Worm (Caenorhabditis elegans) whole organism, L2 larva: ENCODE data around the gene F38B7.2.
A peak's percentile ranks its signal among the peaks of the same experiment; 100 is the strongest.

Source experiments
- C34F6.9 ChIP-seq: fragments of 150-350 bp; optimal IDR thresholded peaks from 2 replicates; lab custom pipeline; 2014; ENCODE audit warnings: missing biosample characterization, missing genetic modification characterization
- F13H6.1 ChIP-seq: sonication (generic microtip); optimal IDR thresholded peaks from 2 replicates; lab custom pipeline; 2016; ENCODE audit warnings: missing genetic modification characterization, missing compliant biosample characterization
- R02D3.7 ChIP-seq: fragments of 150-350 bp; optimal IDR thresholded peaks from 2 replicates; lab custom pipeline; 2014; ENCODE audit warnings: missing biosample characterization, missing genetic modification characterization
- Y55F3AM.14 ChIP-seq: fragments of 200-800 bp; sonication (Bioruptor generic); optimal IDR thresholded peaks from 2 replicates; lab custom pipeline; 2018; ENCODE audit warnings: mild to moderate bottlenecking, missing genetic modification characterization, missing compliant biosample characterization
- ZK546.5 ChIP-seq: sonication (generic microtip); optimal IDR thresholded peaks from 2 replicates; lab custom pipeline; 2017; ENCODE audit warnings: missing biosample characterization, missing genetic modification characterization
- alr-1 ChIP-seq: fragments of 150-350 bp; optimal IDR thresholded peaks from 2 replicates; lab custom pipeline; 2014; ENCODE audit warnings: missing biosample characterization, missing genetic modification characterization
- aly-2 ChIP-seq: fragments of 150-350 bp; optimal IDR thresholded peaks from 2 replicates; lab custom pipeline; 2014; ENCODE audit warnings: missing biosample characterization, missing genetic modification characterization
- ama-1 ChIP-seq: fragments of 150-350 bp; optimal IDR thresholded peaks from 2 replicates; lab custom pipeline; 2018; ENCODE audit warnings: inconsistent platforms
- ceh-16 ChIP-seq: fragments of 150-350 bp; optimal IDR thresholded peaks from 2 replicates; lab custom pipeline; 2014; ENCODE audit warnings: missing biosample characterization, missing genetic modification characterization
- ceh-82 ChIP-seq: fragments of 150-350 bp; optimal IDR thresholded peaks from 2 replicates; lab custom pipeline; 2014; ENCODE audit warnings: missing biosample characterization, missing genetic modification characterization
- crh-2 ChIP-seq: sonication (generic microtip); optimal IDR thresholded peaks from 2 replicates; lab custom pipeline; 2017; ENCODE audit warnings: missing biosample characterization, missing genetic modification characterization
- dmd-4 ChIP-seq: sonication (generic microtip); optimal IDR thresholded peaks from 2 replicates; lab custom pipeline; 2017; ENCODE audit warnings: missing biosample characterization, missing genetic modification characterization
- elt-1 ChIP-seq: fragments of 150-350 bp; optimal IDR thresholded peaks from 2 replicates; lab custom pipeline; 2014; ENCODE audit warnings: missing biosample characterization, missing genetic modification characterization
- fos-1 ChIP-seq: fragments of 150-350 bp; optimal IDR thresholded peaks from 2 replicates; lab custom pipeline; 2014; ENCODE audit warnings: missing biosample characterization, missing genetic modification characterization
- gmeb-1 ChIP-seq: fragments of 150-350 bp; optimal IDR thresholded peaks from 2 replicates; lab custom pipeline; 2014; ENCODE audit warnings: missing biosample characterization, missing genetic modification characterization
- lin-11 ChIP-seq: fragments of 150-350 bp; sonication (generic microtip); optimal IDR thresholded peaks from 2 replicates; lab custom pipeline; 2014; ENCODE audit warnings: missing biosample characterization, missing genetic modification characterization, inconsistent platforms, mixed read lengths
- lin-13 ChIP-seq: fragments of 150-350 bp; optimal IDR thresholded peaks from 2 replicates; lab custom pipeline; 2014; ENCODE audit warnings: missing biosample characterization, missing genetic modification reagents, missing genetic modification characterization
- lin-39 ChIP-seq: fragments of 150-350 bp; optimal IDR thresholded peaks from 2 replicates; lab custom pipeline; 2014; ENCODE audit warnings: missing biosample characterization, missing genetic modification reagents, missing genetic modification characterization
- lsy-2 ChIP-seq, 2 experiments: fragments of 150-350 bp in 1 of 2; sonication (generic microtip) in 1 of 2; optimal IDR thresholded peaks; 2 replicates each; lab custom pipeline; 2014 to 2017; ENCODE audit warnings: missing biosample characterization in 2 of 2, missing genetic modification characterization in 2 of 2
- mab-5 ChIP-seq: fragments of 150-350 bp; optimal IDR thresholded peaks from 2 replicates; lab custom pipeline; 2014; ENCODE audit warnings: missing biosample characterization, missing genetic modification characterization
- mbf-1 ChIP-seq: sonication (generic microtip); optimal IDR thresholded peaks from 2 replicates; lab custom pipeline; 2017; ENCODE audit warnings: missing biosample characterization, missing genetic modification characterization
- nhr-10 ChIP-seq: sonication (generic microtip); optimal IDR thresholded peaks from 2 replicates; lab custom pipeline; 2017; ENCODE audit warnings: missing biosample characterization, missing genetic modification characterization
- nhr-12 ChIP-seq: fragments of 150-350 bp; optimal IDR thresholded peaks from 2 replicates; lab custom pipeline; 2014; ENCODE audit warnings: missing biosample characterization, missing genetic modification characterization
- nhr-129 ChIP-seq: fragments of 150-350 bp; optimal IDR thresholded peaks from 2 replicates; lab custom pipeline; 2014; ENCODE audit warnings: missing biosample characterization, missing genetic modification characterization
- nhr-21 ChIP-seq: fragments of 150-350 bp; optimal IDR thresholded peaks from 2 replicates; lab custom pipeline; 2014; ENCODE audit warnings: missing biosample characterization, missing genetic modification characterization
- nhr-237 ChIP-seq: fragments of 150-350 bp; optimal IDR thresholded peaks from 2 replicates; lab custom pipeline; 2014; ENCODE audit warnings: missing biosample characterization, missing genetic modification characterization
- nhr-25 ChIP-seq: fragments of 150-350 bp; sonication (generic microtip); optimal IDR thresholded peaks from 3 replicates; lab custom pipeline; 2014; ENCODE audit warnings: missing biosample characterization, missing genetic modification characterization
- nhr-6 ChIP-seq: fragments of 150-350 bp; optimal IDR thresholded peaks from 2 replicates; lab custom pipeline; 2014; ENCODE audit warnings: missing biosample characterization, missing genetic modification characterization
- sem-4 ChIP-seq: fragments of 150-350 bp; optimal IDR thresholded peaks from 2 replicates; lab custom pipeline; 2014; ENCODE audit warnings: missing biosample characterization, missing genetic modification reagents, missing genetic modification characterization
- skn-1 ChIP-seq: sonication (generic microtip); optimal IDR thresholded peaks from 2 replicates; lab custom pipeline; 2017; ENCODE audit warnings: missing biosample characterization, missing genetic modification characterization
- sma-3 ChIP-seq: sonication (generic microtip); optimal IDR thresholded peaks from 2 replicates; lab custom pipeline; 2016; ENCODE audit warnings: missing genetic modification reagents, missing genetic modification characterization, missing compliant biosample characterization
- sma-9 ChIP-seq, 2 experiments: fragments of 150-350 bp in 1 of 2; sonication (generic microtip) in 1 of 2; optimal IDR thresholded peaks; 2 replicates each; lab custom pipeline; 2014 to 2016; ENCODE audit warnings: missing genetic modification characterization in 2 of 2, mild to moderate bottlenecking in 1 of 2, missing biosample characterization in 1 of 2, missing compliant biosample characterization in 1 of 2, missing genetic modification reagents in 1 of 2, moderate library complexity in 1 of 2
- snpc-4 ChIP-seq: fragments of 150-350 bp; optimal IDR thresholded peaks from 2 replicates; lab custom pipeline; 2014; ENCODE audit warnings: missing biosample characterization, missing genetic modification characterization
- unc-39 ChIP-seq: fragments of 150-350 bp; optimal IDR thresholded peaks from 2 replicates; lab custom pipeline; 2014; ENCODE audit warnings: missing biosample characterization, missing genetic modification characterization
- unc-55 ChIP-seq: fragments of 150-350 bp; sonication (generic microtip); optimal IDR thresholded peaks from 3 replicates; lab custom pipeline; 2014; ENCODE audit warnings: missing biosample characterization, missing genetic modification reagents, missing genetic modification characterization
- unc-62 ChIP-seq: fragments of 150-350 bp; optimal IDR thresholded peaks from 2 replicates; lab custom pipeline; 2014; ENCODE audit warnings: missing biosample characterization, missing genetic modification reagents, missing genetic modification characterization
- ztf-1 ChIP-seq: fragments of 200-800 bp; sonication (Bioruptor generic); conservative IDR thresholded peaks from 2 replicates; pipeline ENCODE4 v1.3.6; 2022; ENCODE audit warnings: missing genetic modification characterization, missing compliant biosample characterization
- ztf-11 ChIP-seq: sonication (generic microtip); optimal IDR thresholded peaks from 2 replicates; lab custom pipeline; 2017; ENCODE audit warnings: missing biosample characterization, missing genetic modification characterization
- ztf-4 ChIP-seq: fragments of 150-350 bp; optimal IDR thresholded peaks from 2 replicates; lab custom pipeline; 2014; ENCODE audit warnings: missing biosample characterization, missing genetic modification characterization

F38B7.2 gene

ce11 chrV:11548914-11549406 is 5.2 kb downstream of the F38B7.2 start, which contains the start of the genes F38B7.17 and F38B7.3 (continued):
- no peak for TF ChIP-seq gmeb-1 (tag; lab: Kevin White, UChicago)
- no peak for TF ChIP-seq alr-1 (tag; lab: Kevin White, UChicago)
- TF ChIP-seq sem-4 = no peak
- no peak for TF ChIP-seq unc-39 (tag; lab: Kevin White, UChicago)
- peak; percentile 69 for TF ChIP-seq crh-2 (tag; lab: Kevin White, UChicago)
- peak; percentile 79 for TF ChIP-seq ama-1 (lab: Kevin White, UChicago)
- TF ChIP-seq sma-3 (GFP tag; lab: Kevin White, UChicago) = no peak
- TF ChIP-seq ceh-16 = no peak
- TF ChIP-seq lsy-2 (tag; optimal IDR thresholded peaks at IDR 0.05; lab: Kevin White, UChicago) = peak in 1 of 2 experiments; percentile 70
- no peak for TF ChIP-seq skn-1 (tag; lab: Kevin White, UChicago)
- no peak for TF ChIP-seq aly-2 (tag; lab: Kevin White, UChicago)
- no peak for TF ChIP-seq ZK546.5
- no peak for TF ChIP-seq mab-5 (tag; lab: Kevin White, UChicago)
- no peak for TF ChIP-seq R02D3.7 (tag; lab: Kevin White, UChicago)
- no peak for TF ChIP-seq elt-1 (tag; lab: Kevin White, UChicago)
- TF ChIP-seq nhr-237 (tag; lab: Kevin White, UChicago) = no peak
- no peak for TF ChIP-seq dmd-4
- TF ChIP-seq unc-55 (GFP tag; lab: Kevin White, UChicago) = peak; percentile 44
- TF ChIP-seq mbf-1 (tag; lab: Kevin White, UChicago) = no peak
- TF ChIP-seq nhr-6 = peak; percentile 50
- no peak for TF ChIP-seq unc-62 (GFP tag; lab: Kevin White, UChicago)
- no peak for TF ChIP-seq lin-11 (tag; lab: Kevin White, UChicago)
- no peak for TF ChIP-seq snpc-4
- peak; percentile 64 for TF ChIP-seq F13H6.1 (tag; lab: Kevin White, UChicago)
- TF ChIP-seq ceh-82 (tag; lab: Kevin White, UChicago) = no peak
- no peak for TF ChIP-seq Y55F3AM.14 (GFP tag; lab: Kevin White, UChicago)
- TF ChIP-seq, all 48 proteins: peak for 16

ce11 chrV:11552379-11552778 is 8.6 kb downstream of the F38B7.2 start, which contains the start of gene srx-85:
Gene srx-85, plus strand, starts transcription at chrV:11552679.
- no peak for TF ChIP-seq ZK546.5
- TF ChIP-seq snpc-4 = no peak
- TF ChIP-seq ama-1 (lab: Kevin White, UChicago) = no peak
- no peak for TF ChIP-seq sma-9 (GFP tag; optimal IDR thresholded peaks at IDR 0.05; lab: Kevin White, UChicago)
- TF ChIP-seq sma-9 (tag; optimal IDR thresholded peaks at IDR 0.05; lab: Kevin White, UChicago) = no peak

ce11 chrV:11554260-11554659 is 10.5 kb downstream of the F38B7.2 start, which contains the start of gene duo-1:
Gene duo-1, plus strand, starts transcription at chrV:11554630.
- TF ChIP-seq nhr-10 (tag; lab: Kevin White, UChicago) = no peak

ce11 chrV:11562643-11563042 is 18.9 kb downstream of the F38B7.2 start, which contains the start of gene srx-86:
Gene srx-86, plus strand, starts transcription at chrV:11562943.
- TF ChIP-seq aly-2 (tag; lab: Kevin White, UChicago) = no peak
- TF ChIP-seq R02D3.7 (tag; lab: Kevin White, UChicago) = no peak
- no peak for TF ChIP-seq sem-4
- no peak for TF ChIP-seq ama-1 (lab: Kevin White, UChicago)
- no peak for TF ChIP-seq unc-62 (GFP tag; lab: Kevin White, UChicago)
- no peak for TF ChIP-seq C34F6.9 (tag; lab: Kevin White, UChicago)
- no peak for TF ChIP-seq nhr-10 (tag; lab: Kevin White, UChicago)
- TF ChIP-seq nhr-21 (tag; lab: Kevin White, UChicago) = no peak
- TF ChIP-seq crh-2 (tag; lab: Kevin White, UChicago) = no peak
- no peak for TF ChIP-seq nhr-12 (tag; lab: Kevin White, UChicago)
- TF ChIP-seq mab-5 (tag; lab: Kevin White, UChicago) = no peak
- no peak for TF ChIP-seq lin-11 (tag; lab: Kevin White, UChicago)
- TF ChIP-seq ztf-4 (tag; lab: Kevin White, UChicago) = no peak
- no peak for TF ChIP-seq lin-39 (tag; lab: Kevin White, UChicago)
- TF ChIP-seq ztf-11 = no peak
- TF ChIP-seq skn-1 (tag; lab: Kevin White, UChicago) = no peak
- no peak for TF ChIP-seq gmeb-1 (tag; lab: Kevin White, UChicago)

- TF ChIP-seq lin-13 (GFP tag; lab: Kevin White, UChicago) = no peak
- TF ChIP-seq ztf-1 = no peak
- TF ChIP-seq Y55F3AM.14 (GFP tag; lab: Kevin White, UChicago) = no peak
- no peak for TF ChIP-seq mbf-1 (tag; lab: Kevin White, UChicago)
- TF ChIP-seq lin-11 (tag; lab: Kevin White, UChicago) = no peak
- TF ChIP-seq sma-9 (GFP tag; optimal IDR thresholded peaks at IDR 0.05; lab: Kevin White, UChicago) = no peak
- TF ChIP-seq sma-9 (tag; optimal IDR thresholded peaks at IDR 0.05; lab: Kevin White, UChicago) = no peak
- TF ChIP-seq ceh-16 = no peak
- TF ChIP-seq nhr-25 (tag; lab: Kevin White, UChicago) = no peak
- TF ChIP-seq nhr-129 (tag; lab: Kevin White, UChicago) = no peak
- no peak for TF ChIP-seq dmd-4
- no peak for TF ChIP-seq ceh-82 (tag; lab: Kevin White, UChicago)
- no peak for TF ChIP-seq gmeb-1 (tag; lab: Kevin White, UChicago)
- no peak for TF ChIP-seq fos-1 (tag; lab: Kevin White, UChicago)
These were observed 20.8 kb downstream of the F38B7.2 start, which contains the start of gene srx-87 for ce11 chrV:11564573-11564972. Gene srx-87, plus strand, starts transcription at chrV:11564873.
